Fruit fly (Drosophila melanogaster): ENCODE results near the gene Gcna.
A peak's percentile ranks its signal among the peaks of the same experiment; 100 is the strongest.

- TF ChIP-seq woc (GFP tag; optimal IDR thresholded peaks at IDR 0.05), result peak; percentile 78
- TF ChIP-seq psq (GFP tag; optimal IDR thresholded peaks at IDR 0.05), result peak; percentile 41
- TF ChIP-seq Sp1 (GFP tag; optimal IDR thresholded peaks at IDR 0.05), result peak; percentile 47
- TF ChIP-seq Rel (GFP tag; optimal IDR thresholded peaks at IDR 0.05), result no peak
- peak; percentile 25 for TF ChIP-seq Rel (tag; optimal IDR thresholded peaks at IDR 0.05)
- TF ChIP-seq HLH106 (tag; optimal IDR thresholded peaks at IDR 0.05), result peak; percentile 63
- TF ChIP-seq Abd-B (GFP tag; optimal IDR thresholded peaks at IDR 0.05), result no peak
Observed at dm6 chrX:1824610-1824948, 41.1 kb downstream of the Gcna start.

All from whole organism, wandering third instar larva.